Fruit fly (Drosophila melanogaster) whole organism: ENCODE data around the gene ssp.

Source experiments
- Dll ChIP-seq: fragments of >200 bp; optimal IDR thresholded peaks from 2 replicates; lab custom pipeline; 2017
- EcR ChIP-seq, 2 experiments: fragments of >200 bp; optimal IDR thresholded peaks; 2 replicates each; lab custom pipeline; 2017; ENCODE audit warnings: missing biosample characterization in 2 of 2, missing genetic modification characterization in 2 of 2, missing genetic modification reagents in 2 of 2
- pan ChIP-seq: fragments of >200 bp; optimal IDR thresholded peaks from 2 replicates; lab custom pipeline; 2017
- psq ChIP-seq: fragments of >200 bp; optimal IDR thresholded peaks from 2 replicates; lab custom pipeline; 2017

DNA sequence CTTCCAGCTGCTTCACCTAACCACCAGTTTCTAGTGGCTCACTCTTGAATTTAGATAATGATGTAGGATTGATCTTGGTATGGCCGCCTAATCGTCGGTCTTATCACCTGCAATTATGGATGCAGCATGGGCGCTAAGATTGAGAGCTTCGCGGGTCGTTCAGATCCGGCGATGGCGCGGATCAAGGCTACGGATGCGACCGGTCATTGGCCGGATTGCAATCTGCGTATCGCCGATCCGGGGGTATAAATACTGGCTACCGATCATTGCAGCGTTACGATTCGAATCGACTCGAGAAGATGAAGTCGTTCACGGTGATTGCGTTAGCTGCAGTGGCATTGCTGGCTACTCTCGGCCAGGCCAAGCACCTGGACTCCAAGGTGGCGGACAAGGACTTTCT, 11.1 kb downstream of the ssp start, which contains the start of gene Lsp2:
- TF ChIP-seq pan (lab: Kevin White, UChicago) (no peak), Dll (no peak), psq (lab: Kevin White, UChicago) (no peak), EcR (GFP tag; optimal IDR thresholded peaks at IDR 0.05; lab: Kevin White, UChicago) (no peak)
